Fruit fly (Drosophila melanogaster) whole organism, pupa: ENCODE measurements around the gene Ostgamma.

Source experiments
- CG14655 ChIP-seq: fragments of 200-800 bp; sonication (Bioruptor generic); optimal IDR thresholded peaks from 3 replicates; lab custom pipeline; 2017; ENCODE audit warnings: mild to moderate bottlenecking, missing biosample characterization, missing genetic modification reagents, missing genetic modification characterization
- CG4496 ChIP-seq: fragments of 200-800 bp; sonication (Bioruptor generic); IDR thresholded peaks from 3 replicates; pipeline ENCODE4 v1.3.6; 2022; ENCODE audit warnings: missing biosample characterization, missing genetic modification characterization
- CG8159 ChIP-seq: fragments of 200-800 bp; sonication (Bioruptor generic); optimal IDR thresholded peaks from 3 replicates; lab custom pipeline; 2018; ENCODE audit warnings: missing biosample characterization, mild to moderate bottlenecking, missing genetic modification characterization, moderate library complexity
- CG8301 ChIP-seq: fragments of 200-800 bp; sonication (Bioruptor generic); optimal IDR thresholded peaks from 2 replicates; lab custom pipeline; 2018; ENCODE audit warnings: missing biosample characterization, mild to moderate bottlenecking, missing genetic modification characterization
- CG9948 ChIP-seq: fragments of 200-800 bp; sonication (Bioruptor generic); optimal IDR thresholded peaks from 2 replicates; lab custom pipeline; 2018; ENCODE audit warnings: missing biosample characterization, mild to moderate bottlenecking, missing genetic modification characterization, moderate library complexity
- D1 ChIP-seq: fragments of 200-800 bp; sonication (Bioruptor generic); optimal IDR thresholded peaks from 2 replicates; lab custom pipeline; 2018; ENCODE audit warnings: missing biosample characterization, mild to moderate bottlenecking, missing genetic modification characterization, moderate library complexity
- EcR ChIP-seq: fragments of 200-800 bp; sonication (Bioruptor generic); optimal IDR thresholded peaks from 3 replicates; lab custom pipeline; 2019; ENCODE audit warnings: missing biosample characterization, missing genetic modification characterization, mild to moderate bottlenecking, moderate library complexity, missing genetic modification reagents
- Pif1A ChIP-seq: fragments of 200-800 bp; sonication (Bioruptor generic); optimal IDR thresholded peaks from 3 replicates; lab custom pipeline; 2016; ENCODE audit warnings: missing biosample characterization, missing genetic modification characterization
- fd96Ca ChIP-seq: fragments of 200-800 bp; sonication (Bioruptor generic); IDR thresholded peaks from 3 replicates; pipeline ENCODE4 v1.3.6; 2022; ENCODE audit warnings: missing biosample characterization, missing genetic modification characterization

dm6 chr2L:8290653-8291233 is 17.2 kb downstream of the Ostgamma start:
- TF ChIP-seq CG8159 (tag; lab: Kevin White, UChicago), result peak; percentile 82
- TF ChIP-seq CG14655 (GFP tag; lab: Kevin White, UChicago), result peak; percentile 83
- peak; percentile 85 for TF ChIP-seq fd96Ca (GFP tag; lab: Robert Waterston, UW)
- peak; percentile 46 for TF ChIP-seq D1 (tag; lab: Kevin White, UChicago)
- peak; percentile 87 for TF ChIP-seq CG4496 (GFP tag; lab: Robert Waterston, UW)
- peak; percentile 72 for TF ChIP-seq CG9948
- TF ChIP-seq CG8301 (tag; lab: Kevin White, UChicago), result peak; percentile 76
- TF ChIP-seq EcR (GFP tag; lab: Kevin White, UChicago), result peak; percentile 89
- TF ChIP-seq Pif1A (GFP tag; lab: Kevin White, UChicago), result peak; percentile 90
